Fruit fly (Drosophila melanogaster) whole organism, wandering third instar larva: ENCODE measurements around the gene pyd.
A peak's percentile ranks its signal among the peaks of the same experiment; 100 is the strongest.

Source experiments
- Abd-B ChIP-seq: fragments of >200 bp; optimal IDR thresholded peaks from 2 replicates; lab custom pipeline; 2017; ENCODE audit warnings: missing biosample characterization, missing genetic modification characterization
- CG32264 ChIP-seq: fragments of 200-800 bp; sonication (Bioruptor generic); optimal IDR thresholded peaks from 2 replicates; lab custom pipeline; 2016; ENCODE audit warnings: missing biosample characterization, missing genetic modification characterization
- CG9705 ChIP-seq: fragments of 200-800 bp; sonication (Bioruptor generic); optimal IDR thresholded peaks from 2 replicates; lab custom pipeline; 2018; ENCODE audit warnings: missing biosample characterization, mild to moderate bottlenecking, missing genetic modification characterization
- CrebA ChIP-seq: fragments of 200-800 bp; sonication (Bioruptor generic); optimal IDR thresholded peaks from 2 replicates; lab custom pipeline; 2016; ENCODE audit warnings: missing biosample characterization, mild to moderate bottlenecking, missing genetic modification characterization, borderline replicate concordance
- Dfd ChIP-seq: fragments of >200 bp; optimal IDR thresholded peaks from 2 replicates; lab custom pipeline; 2017; ENCODE audit warnings: missing biosample characterization, missing genetic modification characterization
- Dif ChIP-seq: fragments of 200-275, 200-300 bp; sonication (Bioruptor generic); optimal IDR thresholded peaks from 2 replicates; lab custom pipeline; 2018; ENCODE audit warnings: missing biosample characterization, missing genetic modification characterization; ENCODE audit not compliant: partially characterized antibody
- GATAd ChIP-seq: sonication (Bioruptor generic); optimal IDR thresholded peaks from 2 replicates; lab custom pipeline; 2016; ENCODE audit warnings: missing biosample characterization, missing genetic modification characterization
- HLH106 ChIP-seq: fragments of 200-800 bp; optimal IDR thresholded peaks from 3 replicates; lab custom pipeline; 2019; ENCODE audit warnings: missing biosample characterization, mild to moderate bottlenecking, missing genetic modification characterization, moderate library complexity
- Hnf4 ChIP-seq: fragments of 200-800 bp; sonication (Bioruptor generic); optimal IDR thresholded peaks from 2 replicates; lab custom pipeline; 2016; ENCODE audit warnings: missing biosample characterization, mild to moderate bottlenecking, missing genetic modification characterization
- Hr78 ChIP-seq: fragments of >200 bp; optimal IDR thresholded peaks from 2 replicates; lab custom pipeline; 2017; ENCODE audit warnings: missing biosample characterization, missing genetic modification characterization
- Hr83 ChIP-seq: fragments of 200-300 bp; sonication (Bioruptor generic); optimal IDR thresholded peaks from 2 replicates; lab custom pipeline; 2016; ENCODE audit warnings: missing biosample characterization, mild to moderate bottlenecking, missing genetic modification characterization, moderate library complexity; ENCODE audit not compliant: poor library complexity, severe bottlenecking
- Jra ChIP-seq: sonication (Bioruptor generic); optimal IDR thresholded peaks from 2 replicates; lab custom pipeline; 2016; ENCODE audit warnings: missing biosample characterization, missing genetic modification characterization
- Mio ChIP-seq: sonication (Bioruptor generic); optimal IDR thresholded peaks from 2 replicates; lab custom pipeline; 2016; ENCODE audit warnings: missing biosample characterization, missing genetic modification characterization
- Myc ChIP-seq: fragments of >200 bp; optimal IDR thresholded peaks from 2 replicates; lab custom pipeline; 2017
- N ChIP-seq: fragments of >200 bp; optimal IDR thresholded peaks from 2 replicates; lab custom pipeline; 2018; ENCODE audit warnings: missing biosample characterization, missing external identifiers, missing genetic modification characterization
- OdsH ChIP-seq: fragments of 200-800 bp; sonication (Bioruptor generic); optimal IDR thresholded peaks from 2 replicates; lab custom pipeline; 2016; ENCODE audit warnings: missing biosample characterization, mild to moderate bottlenecking, missing genetic modification characterization
- Rel ChIP-seq, 2 experiments: fragments of 200-800 bp; sonication (Bioruptor generic) in 1 of 2; optimal IDR thresholded peaks; 2 replicates in 1 of 2; 3 replicates in 1 of 2; lab custom pipeline; 2016 to 2019; ENCODE audit warnings: mild to moderate bottlenecking in 2 of 2, missing biosample characterization in 2 of 2, missing genetic modification characterization in 2 of 2, moderate library complexity in 1 of 2
- Sp1 ChIP-seq: fragments of 200-800 bp; sonication (Bioruptor generic); optimal IDR thresholded peaks from 3 replicates; lab custom pipeline; 2019; ENCODE audit warnings: missing biosample characterization, mild to moderate bottlenecking, missing genetic modification characterization, moderate library complexity
- Vsx2 ChIP-seq: fragments of 200-300, 225-300 bp; sonication (Bioruptor generic); optimal IDR thresholded peaks from 2 replicates; lab custom pipeline; 2018; ENCODE audit warnings: missing biosample characterization, missing genetic modification characterization; ENCODE audit not compliant: partially characterized antibody
- br ChIP-seq: fragments of 200-800 bp; sonication (Bioruptor generic); optimal IDR thresholded peaks from 2 replicates; lab custom pipeline; 2016; ENCODE audit warnings: missing biosample characterization, missing genetic modification characterization
- brk ChIP-seq: fragments of 200-800 bp; sonication (Bioruptor generic); optimal IDR thresholded peaks from 2 replicates; lab custom pipeline; 2016; ENCODE audit warnings: missing biosample characterization, mild to moderate bottlenecking, missing genetic modification characterization
- dl ChIP-seq, 2 experiments: fragments of 175-275, 200-275 bp in 1 of 2; fragments of 200-275 bp in 1 of 2; sonication (Bioruptor generic); optimal IDR thresholded peaks; lab custom pipeline; 2018; ENCODE audit warnings: mild to moderate bottlenecking in 2 of 2, missing biosample characterization in 2 of 2, missing genetic modification characterization in 2 of 2, moderate library complexity in 2 of 2; ENCODE audit not compliant: partially characterized antibody in 2 of 2, insufficient read depth in 1 of 2
- dmrt93B ChIP-seq: fragments of 200-800 bp; sonication (Bioruptor generic); optimal IDR thresholded peaks from 2 replicates; lab custom pipeline; 2018; ENCODE audit warnings: missing biosample characterization, mild to moderate bottlenecking, missing genetic modification characterization
- dsf ChIP-seq: sonication (Bioruptor generic); optimal IDR thresholded peaks from 2 replicates; lab custom pipeline; 2016; ENCODE audit warnings: missing biosample characterization, missing genetic modification characterization, borderline replicate concordance
- foxo ChIP-seq, 2 experiments: fragments of 200-800 bp; sonication (Bioruptor generic); optimal IDR thresholded peaks; 2 replicates in 1 of 2; 3 replicates in 1 of 2; lab custom pipeline; 2016 to 2017; ENCODE audit warnings: missing biosample characterization in 2 of 2, missing genetic modification characterization in 2 of 2
- fru ChIP-seq: fragments of 200-800 bp; sonication (Bioruptor generic); optimal IDR thresholded peaks from 3 replicates; lab custom pipeline; 2016; ENCODE audit warnings: missing biosample characterization, mild to moderate bottlenecking, missing genetic modification characterization
- h ChIP-seq: fragments of 200-800 bp; sonication (Bioruptor generic); optimal IDR thresholded peaks from 3 replicates; lab custom pipeline; 2016; ENCODE audit warnings: missing biosample characterization, mild to moderate bottlenecking, missing genetic modification characterization
- jim ChIP-seq: fragments of 175-275, 200-325 bp; sonication (Bioruptor generic); optimal IDR thresholded peaks from 2 replicates; lab custom pipeline; 2016; ENCODE audit warnings: missing biosample characterization, mild to moderate bottlenecking, missing genetic modification characterization
- pan ChIP-seq: fragments of >200 bp; optimal IDR thresholded peaks from 2 replicates; lab custom pipeline; 2017
- psq ChIP-seq: fragments of 200-800 bp; sonication (Bioruptor generic); optimal IDR thresholded peaks from 3 replicates; lab custom pipeline; 2017; ENCODE audit warnings: missing biosample characterization, mild to moderate bottlenecking, missing genetic modification characterization, moderate library complexity
- rgr ChIP-seq: fragments of 200-800 bp; sonication (Bioruptor generic); optimal IDR thresholded peaks from 3 replicates; lab custom pipeline; 2016; ENCODE audit warnings: missing biosample characterization, mild to moderate bottlenecking, missing genetic modification characterization
- sv ChIP-seq: fragments of 200-800 bp; sonication (Bioruptor generic); optimal IDR thresholded peaks from 3 replicates; lab custom pipeline; 2016; ENCODE audit warnings: missing biosample characterization, missing genetic modification characterization
- tai ChIP-seq: sonication (Bioruptor generic); optimal IDR thresholded peaks from 2 replicates; lab custom pipeline; 2016; ENCODE audit warnings: missing biosample characterization, missing genetic modification characterization
- woc ChIP-seq: sonication (Bioruptor generic); optimal IDR thresholded peaks from 2 replicates; lab custom pipeline; 2016; ENCODE audit warnings: missing biosample characterization, mild to moderate bottlenecking, missing genetic modification characterization

pyd gene

DNA sequence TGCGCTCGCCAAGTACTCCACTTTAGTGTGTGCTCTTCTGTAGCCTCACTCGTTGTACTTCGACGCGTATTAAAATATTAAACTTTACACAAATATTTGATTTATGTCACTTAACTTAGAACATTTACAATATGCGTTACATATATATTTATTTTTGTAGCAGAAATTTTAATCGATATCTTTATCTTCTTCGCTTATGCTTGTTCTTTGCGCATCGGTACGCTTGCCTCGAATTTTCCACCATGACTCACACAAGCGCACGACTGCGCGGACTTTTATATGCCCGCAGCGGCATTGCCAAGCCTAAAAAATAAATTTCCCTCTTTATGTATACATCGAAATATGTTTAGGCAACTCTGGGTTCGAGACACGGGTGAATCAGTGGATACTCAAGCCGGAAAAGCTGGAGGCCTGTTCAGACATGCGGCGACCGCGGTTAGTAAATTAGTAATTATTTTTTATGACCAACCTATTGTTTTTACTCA is 111.2 kb downstream of the pyd start, which contains the start of gene aqz (continued):
- TF ChIP-seq CG9705 (GFP tag; lab: Kevin White, UChicago) (peak; percentile 48), h (peak; percentile 79), Vsx2 (no peak), Dfd (no peak), psq (GFP tag; lab: Kevin White, UChicago) (peak; percentile 24), tai (GFP tag; lab: Kevin White, UChicago) (peak; percentile 50), Hr83 (GFP tag; lab: Kevin White, UChicago) (peak; percentile 90), rgr (peak; percentile 56), fru (peak; percentile 56), Jra (peak; percentile 97)

DNA sequence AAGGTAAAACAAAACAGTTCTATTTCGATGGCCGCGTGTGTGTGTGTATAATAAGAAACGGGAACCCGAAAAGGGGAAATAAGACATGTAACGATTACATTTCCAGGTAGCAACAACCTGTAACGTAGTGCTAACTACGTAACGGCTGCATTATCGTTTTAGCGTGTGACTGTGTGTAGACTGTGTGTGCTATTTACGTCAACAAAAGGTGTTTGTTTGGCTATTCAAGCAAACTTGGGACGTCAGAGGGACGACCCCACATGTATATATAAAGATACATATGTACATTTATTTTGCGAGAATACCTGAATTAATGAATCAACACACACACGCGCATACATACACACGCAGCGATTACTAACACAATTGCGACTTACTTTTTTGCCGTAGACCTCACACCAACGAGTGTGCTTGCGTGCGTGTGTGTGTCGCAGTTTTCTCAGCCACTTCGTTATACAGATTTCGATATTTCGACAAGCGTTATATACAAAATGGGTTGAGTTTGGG is 112.1 kb downstream of the pyd start:
- TF ChIP-seq Hr83 (GFP tag; lab: Kevin White, UChicago) = peak; percentile 83
- no peak for TF ChIP-seq dsf (GFP tag; lab: Kevin White, UChicago)
- TF ChIP-seq OdsH (GFP tag; lab: Kevin White, UChicago) = peak; percentile 33
- peak; percentile 27 for TF ChIP-seq sv (GFP tag; lab: Kevin White, UChicago)
- peak; percentile 59 for TF ChIP-seq rgr
- peak; percentile 35 for TF ChIP-seq br (GFP tag; lab: Kevin White, UChicago)
- TF ChIP-seq GATAd (GFP tag; lab: Kevin White, UChicago) = no peak
- TF ChIP-seq CrebA (GFP tag; lab: Kevin White, UChicago) = no peak
- no peak for TF ChIP-seq CG32264 (GFP tag; lab: Kevin White, UChicago)
- peak; percentile 61 for TF ChIP-seq brk
- no peak for TF ChIP-seq dl (GFP tag; optimal IDR thresholded peaks at IDR 0.05; lab: Kevin White, UChicago; ENCODE audit: insufficient read depth in 1 of 2, partially characterized antibody in 2 of 2)
- peak; percentile 55 for TF ChIP-seq Jra
- TF ChIP-seq h = peak; percentile 64
- no peak for TF ChIP-seq Vsx2
- TF ChIP-seq tai (GFP tag; lab: Kevin White, UChicago) = no peak
- peak; percentile 5 for TF ChIP-seq Sp1
- peak; percentile 20 to 30 for TF ChIP-seq foxo (GFP tag; optimal IDR thresholded peaks at IDR 0.05; lab: Kevin White, UChicago)
- peak; percentile 43 for TF ChIP-seq fru
- no peak for TF ChIP-seq Mio (GFP tag; lab: Kevin White, UChicago)
- TF ChIP-seq Hnf4 = peak; percentile 57

DNA sequence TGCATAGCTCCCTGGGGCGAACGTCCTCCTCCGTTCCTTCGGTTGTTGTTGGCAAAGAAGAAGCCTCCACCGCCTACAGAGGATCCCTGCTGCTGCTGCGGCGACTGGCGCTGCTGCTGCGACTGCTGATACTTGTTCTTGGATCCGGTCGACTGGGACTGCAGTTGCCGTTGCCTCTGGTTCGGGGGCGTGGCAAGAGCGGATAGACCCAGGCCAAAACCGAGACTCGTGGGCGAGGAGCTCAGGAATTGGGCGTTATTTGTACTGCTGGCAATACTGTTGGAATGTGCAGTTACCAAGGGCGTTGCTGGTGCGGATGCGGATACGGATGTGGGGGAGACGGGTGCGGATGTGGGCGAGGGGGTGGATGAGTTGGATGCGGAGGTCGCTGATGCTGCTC is 113.5 kb downstream of the pyd start:
- TF ChIP-seq Jra = no peak
- no peak for TF ChIP-seq brk
- no peak for TF ChIP-seq Hnf4
- TF ChIP-seq Myc (lab: Kevin White, UChicago) = no peak
- TF ChIP-seq Hr78 (GFP tag; lab: Kevin White, UChicago) = no peak
- no peak for TF ChIP-seq rgr
- TF ChIP-seq br (GFP tag; lab: Kevin White, UChicago) = no peak
- TF ChIP-seq tai (GFP tag; lab: Kevin White, UChicago) = no peak
- TF ChIP-seq Abd-B (GFP tag; lab: Kevin White, UChicago) = no peak
- TF ChIP-seq dl (GFP tag; optimal IDR thresholded peaks at IDR 0.05; lab: Kevin White, UChicago; ENCODE audit: insufficient read depth in 1 of 2, partially characterized antibody in 2 of 2) = no peak
- no peak for TF ChIP-seq Dif
- no peak for TF ChIP-seq Vsx2
- TF ChIP-seq Sp1 = no peak

DNA sequence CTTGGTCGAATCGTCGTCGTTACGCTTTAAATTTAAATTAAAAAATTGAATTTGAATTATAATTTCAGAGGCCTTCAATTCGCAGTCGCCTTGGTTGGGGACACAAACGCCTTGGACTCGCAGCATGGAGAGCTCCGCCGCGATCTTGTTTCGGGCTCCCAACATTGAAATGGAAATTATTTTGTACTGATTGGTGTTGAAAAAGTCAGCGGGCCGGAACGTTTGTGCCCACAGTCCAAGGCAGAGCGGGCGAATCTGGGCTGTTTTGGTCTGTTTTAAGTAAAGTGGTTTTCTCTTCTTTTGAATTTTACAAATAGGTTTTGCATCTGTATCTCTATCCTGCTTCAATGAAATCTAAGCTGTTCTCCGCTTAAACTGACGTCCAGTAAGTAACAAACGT is 116.6 kb downstream of the pyd start:
- no peak for TF ChIP-seq foxo (GFP tag; optimal IDR thresholded peaks at IDR 0.05; lab: Kevin White, UChicago)
- no peak for TF ChIP-seq N (GFP tag; lab: Kevin White, UChicago)
- no peak for TF ChIP-seq Jra
- no peak for TF ChIP-seq dl (GFP tag; optimal IDR thresholded peaks at IDR 0.05; lab: Kevin White, UChicago; ENCODE audit: insufficient read depth in 1 of 2, partially characterized antibody in 2 of 2)
- no peak for TF ChIP-seq sv (GFP tag; lab: Kevin White, UChicago)
- TF ChIP-seq h = no peak
- TF ChIP-seq GATAd (GFP tag; lab: Kevin White, UChicago) = no peak
- TF ChIP-seq pan (lab: Kevin White, UChicago) = no peak
- TF ChIP-seq dmrt93B (GFP tag; lab: Kevin White, UChicago) = no peak
- TF ChIP-seq Hnf4 = no peak
- TF ChIP-seq rgr = no peak
- no peak for TF ChIP-seq jim
- no peak for TF ChIP-seq HLH106 (tag; lab: Kevin White, UChicago)
- no peak for TF ChIP-seq woc (GFP tag; lab: Kevin White, UChicago)
- TF ChIP-seq Rel (GFP tag; optimal IDR thresholded peaks at IDR 0.05; lab: Kevin White, UChicago) = no peak
- TF ChIP-seq Rel (tag; optimal IDR thresholded peaks at IDR 0.05; lab: Kevin White, UChicago) = no peak
- no peak for TF ChIP-seq Myc (lab: Kevin White, UChicago)
